Fruit fly (Drosophila melanogaster) whole organism, embryonic: ENCODE results near the gene dbo.
A peak's percentile ranks its signal among the peaks of the same experiment; 100 is the strongest.

Source experiments
- Adf1 ChIP-seq: fragments of 200-800 bp; sonication (Bioruptor generic); IDR thresholded peaks from 2 replicates; pipeline ENCODE4 v1.3.6; 2022; ENCODE audit warnings: missing biosample characterization, missing genetic modification characterization
- CG10462 ChIP-seq: fragments of 200-800 bp; sonication (Bioruptor generic); optimal IDR thresholded peaks from 2 replicates; lab custom pipeline; 2016; ENCODE audit warnings: missing biosample characterization, missing genetic modification characterization
- CG10654 ChIP-seq: fragments of 200-800 bp; sonication (Bioruptor generic); optimal IDR thresholded peaks from 2 replicates; lab custom pipeline; 2016; ENCODE audit warnings: missing biosample characterization, missing genetic modification characterization
- CG12071 ChIP-seq: fragments of 200-800 bp; sonication (Bioruptor generic); optimal IDR thresholded peaks from 3 replicates; lab custom pipeline; 2018; ENCODE audit warnings: missing biosample characterization, mild to moderate bottlenecking, missing genetic modification characterization
- CG13123 ChIP-seq: fragments of 200-800 bp; sonication (Bioruptor generic); optimal IDR thresholded peaks from 2 replicates; lab custom pipeline; 2016; ENCODE audit warnings: missing biosample characterization, missing genetic modification characterization
- CG14667 ChIP-seq: fragments of 200-800 bp; sonication (Bioruptor generic); IDR thresholded peaks from 2 replicates; pipeline ENCODE4 v1.3.6; 2022; ENCODE audit warnings: missing biosample characterization, missing genetic modification characterization
- CG15011 ChIP-seq: fragments of 200-800 bp; sonication (Bioruptor generic); optimal IDR thresholded peaks from 3 replicates; lab custom pipeline; 2018; ENCODE audit warnings: missing biosample characterization, mild to moderate bottlenecking, missing genetic modification characterization
- CG15479 ChIP-seq: fragments of 200-800 bp; sonication (Bioruptor generic); optimal IDR thresholded peaks from 3 replicates; lab custom pipeline; 2019; ENCODE audit warnings: missing biosample characterization, mild to moderate bottlenecking, missing genetic modification characterization, moderate library complexity
- CG17328 ChIP-seq: fragments of 200-800 bp; sonication (Bioruptor generic); IDR thresholded peaks from 2 replicates; pipeline ENCODE4 v1.3.6; 2022; ENCODE audit warnings: missing biosample characterization, missing genetic modification characterization
- CG2678 ChIP-seq: fragments of 200-800 bp; sonication (Bioruptor generic); optimal IDR thresholded peaks from 3 replicates; lab custom pipeline; 2019; ENCODE audit warnings: missing biosample characterization, mild to moderate bottlenecking, missing genetic modification characterization, moderate library complexity
- CG34422 ChIP-seq: fragments of 200-800 bp; sonication (Bioruptor generic); IDR thresholded peaks from 3 replicates; pipeline ENCODE4 v1.3.6; 2022; ENCODE audit warnings: missing biosample characterization, missing genetic modification characterization
- CG42726 ChIP-seq: fragments of 200-800 bp; sonication (Bioruptor generic); IDR thresholded peaks from 2 replicates; pipeline ENCODE4 v1.3.6; 2022; ENCODE audit warnings: missing biosample characterization, missing genetic modification characterization; ENCODE audit not compliant: partially characterized antibody
- CG4424 ChIP-seq: fragments of 200-800 bp; sonication (Bioruptor generic); optimal IDR thresholded peaks from 3 replicates; lab custom pipeline; 2016; ENCODE audit warnings: missing biosample characterization, missing genetic modification characterization
- CG5953 ChIP-seq: fragments of 200-800 bp; sonication (Bioruptor generic); IDR thresholded peaks from 2 replicates; pipeline ENCODE4 v1.3.6; 2022; ENCODE audit warnings: missing biosample characterization, missing genetic modification characterization
- CG6175 ChIP-seq: fragments of 200-800 bp; sonication (Bioruptor generic); IDR thresholded peaks from 3 replicates; pipeline ENCODE4 v1.3.6; 2022; ENCODE audit warnings: missing biosample characterization, missing genetic modification characterization
- CG6683 ChIP-seq: fragments of 200-800 bp; sonication (Bioruptor generic); optimal IDR thresholded peaks from 2 replicates; lab custom pipeline; 2017; ENCODE audit warnings: missing biosample characterization, mild to moderate bottlenecking, missing genetic modification characterization, missing genetic modification reagents
- Fer1 ChIP-seq: fragments of 200-800 bp; sonication (Bioruptor generic); optimal IDR thresholded peaks from 2 replicates; lab custom pipeline; 2017; ENCODE audit warnings: missing biosample characterization, mild to moderate bottlenecking, missing genetic modification characterization
- Fer2 ChIP-seq: fragments of 200-800 bp; sonication (Bioruptor generic); optimal IDR thresholded peaks from 2 replicates; lab custom pipeline; 2018; ENCODE audit warnings: missing biosample characterization, mild to moderate bottlenecking, missing genetic modification characterization, moderate library complexity
- H15 ChIP-seq: fragments of 200-800 bp; sonication (Bioruptor generic); IDR thresholded peaks from 3 replicates; pipeline ENCODE4 v1.3.6; 2022; ENCODE audit warnings: missing biosample characterization, missing genetic modification characterization
- HLH4C ChIP-seq: fragments of 200-800 bp; sonication (Bioruptor generic); IDR thresholded peaks from 3 replicates; pipeline ENCODE4 v1.3.6; 2022; ENCODE audit warnings: missing biosample characterization, missing genetic modification characterization; ENCODE audit not compliant: partially characterized antibody
- MESR4 ChIP-seq: fragments of 200-800 bp; sonication (Bioruptor generic); optimal IDR thresholded peaks from 2 replicates; lab custom pipeline; 2018; ENCODE audit warnings: missing biosample characterization, mild to moderate bottlenecking, missing genetic modification characterization, moderate library complexity
- Max ChIP-seq: fragments of 200-800 bp; sonication (Bioruptor generic); optimal IDR thresholded peaks from 2 replicates; lab custom pipeline; 2016; ENCODE audit warnings: missing biosample characterization, mild to moderate bottlenecking, missing genetic modification characterization
- Meics ChIP-seq: fragments of 200-800 bp; sonication (Bioruptor generic); optimal IDR thresholded peaks from 2 replicates; lab custom pipeline; 2017; ENCODE audit warnings: missing biosample characterization, mild to moderate bottlenecking, missing genetic modification characterization
- NC2α ChIP-seq: fragments of 200-800 bp; sonication (Bioruptor generic); optimal IDR thresholded peaks from 2 replicates; lab custom pipeline; 2016; ENCODE audit warnings: missing biosample characterization, missing genetic modification characterization
- Nf-YA ChIP-seq: fragments of 200-800 bp; sonication (Bioruptor generic); IDR thresholded peaks from 2 replicates; pipeline ENCODE4 v1.3.6; 2022; ENCODE audit warnings: missing biosample characterization, missing genetic modification characterization
- PHDP ChIP-seq: fragments of 200-800 bp; sonication (Bioruptor generic); optimal IDR thresholded peaks from 3 replicates; lab custom pipeline; 2018; ENCODE audit warnings: missing biosample characterization, mild to moderate bottlenecking, missing genetic modification characterization, moderate library complexity
- Rx ChIP-seq: fragments of 200-800 bp; sonication (Bioruptor generic); IDR thresholded peaks from 2 replicates; pipeline ENCODE4 v1.3.6; 2022; ENCODE audit warnings: missing biosample characterization, missing genetic modification characterization
- Sox100B ChIP-seq: fragments of 200-800 bp; sonication (Bioruptor generic); optimal IDR thresholded peaks from 3 replicates; lab custom pipeline; 2018; ENCODE audit warnings: missing biosample characterization, mild to moderate bottlenecking, missing genetic modification characterization
- Ssrp ChIP-seq: fragments of 200-800 bp; sonication (Bioruptor generic); optimal IDR thresholded peaks from 2 replicates; lab custom pipeline; 2018; ENCODE audit warnings: missing biosample characterization, mild to moderate bottlenecking, missing genetic modification characterization, moderate library complexity
- Stat92E ChIP-seq, 3 experiments: fragments of >200 bp in 2 of 3; fragments of 200-800 bp in 1 of 3; sonication (Bioruptor generic) in 1 of 3; optimal IDR thresholded peaks; 2 replicates each; lab custom pipeline; 2017 to 2019; ENCODE audit warnings: missing biosample characterization in 3 of 3, missing genetic modification characterization in 3 of 3, mild to moderate bottlenecking in 1 of 3, moderate library complexity in 1 of 3
- chinmo ChIP-seq: fragments of 200-800 bp; sonication (Bioruptor generic); IDR thresholded peaks from 4 replicates; pipeline ENCODE4 v1.3.6; 2022; ENCODE audit warnings: missing biosample characterization, missing genetic modification characterization; ENCODE audit not compliant: partially characterized antibody
- dan ChIP-seq: fragments of 200-800 bp; sonication (Bioruptor generic); IDR thresholded peaks from 2 replicates; pipeline ENCODE4 v1.3.6; 2022; ENCODE audit warnings: missing biosample characterization, missing genetic modification characterization
- dmrt99B ChIP-seq: fragments of 200-800 bp; sonication (Bioruptor generic); optimal IDR thresholded peaks from 2 replicates; lab custom pipeline; 2018; ENCODE audit warnings: missing biosample characterization, mild to moderate bottlenecking, missing genetic modification characterization, moderate library complexity
- eve ChIP-seq, 2 experiments: fragments of >200 bp; optimal IDR thresholded peaks; 2 replicates each; lab custom pipeline; 2017; ENCODE audit warnings: missing biosample characterization in 2 of 2, missing genetic modification characterization in 2 of 2
- fu2 ChIP-seq: fragments of 200-800 bp; sonication (Bioruptor generic); optimal IDR thresholded peaks from 2 replicates; lab custom pipeline; 2016; ENCODE audit warnings: missing biosample characterization, missing genetic modification characterization
- gem ChIP-seq: fragments of 200-800 bp; sonication (Bioruptor generic); optimal IDR thresholded peaks from 2 replicates; lab custom pipeline; 2019; ENCODE audit warnings: missing biosample characterization, mild to moderate bottlenecking, missing genetic modification characterization, moderate library complexity
- gfzf ChIP-seq: fragments of 200-800 bp; sonication (Bioruptor generic); optimal IDR thresholded peaks from 2 replicates; lab custom pipeline; 2016; ENCODE audit warnings: missing biosample characterization, mild to moderate bottlenecking, missing genetic modification characterization, moderate library complexity
- inv ChIP-seq: fragments of 200-800 bp; sonication (Bioruptor generic); IDR thresholded peaks from 2 replicates; pipeline ENCODE4 v1.3.6; 2022; ENCODE audit warnings: missing biosample characterization, missing genetic modification characterization; ENCODE audit not compliant: partially characterized antibody
- jumu ChIP-seq: fragments of 200-800 bp; sonication (Bioruptor generic); optimal IDR thresholded peaks from 3 replicates; lab custom pipeline; 2016; ENCODE audit warnings: missing biosample characterization, missing genetic modification characterization
- lbe ChIP-seq: fragments of 200-800 bp; sonication (Bioruptor generic); optimal IDR thresholded peaks from 2 replicates; lab custom pipeline; 2016; ENCODE audit warnings: missing biosample characterization, mild to moderate bottlenecking, missing genetic modification characterization
- lilli ChIP-seq: fragments of 200-800 bp; sonication (Bioruptor generic); optimal IDR thresholded peaks from 3 replicates; lab custom pipeline; 2016; ENCODE audit warnings: missing biosample characterization, missing genetic modification characterization
- lmd ChIP-seq: fragments of 200-800 bp; sonication (Bioruptor generic); IDR thresholded peaks from 2 replicates; pipeline ENCODE4 v1.3.6; 2022; ENCODE audit warnings: missing biosample characterization, missing genetic modification characterization
- nerfin-1 ChIP-seq: fragments of 200-800 bp; sonication (Bioruptor generic); optimal IDR thresholded peaks from 3 replicates; lab custom pipeline; 2019; ENCODE audit warnings: missing biosample characterization, mild to moderate bottlenecking, missing genetic modification characterization, moderate library complexity
- otp ChIP-seq: fragments of 200-800 bp; sonication (Bioruptor generic); IDR thresholded peaks from 3 replicates; pipeline ENCODE4, ENCODE4 v1.3.6; 2022; ENCODE audit warnings: missing biosample characterization, missing genetic modification characterization
- pfk ChIP-seq: fragments of 200-800 bp; sonication (Bioruptor generic); optimal IDR thresholded peaks from 2 replicates; lab custom pipeline; 2018; ENCODE audit warnings: missing biosample characterization, mild to moderate bottlenecking, missing genetic modification characterization, moderate library complexity
- rib ChIP-seq: fragments of 200-800 bp; sonication (Bioruptor generic); IDR thresholded peaks from 2 replicates; pipeline ENCODE4 v1.3.6; 2022; ENCODE audit warnings: missing biosample characterization, missing genetic modification characterization
- sd ChIP-seq: fragments of 200-800 bp; sonication (Bioruptor generic); optimal IDR thresholded peaks from 3 replicates; lab custom pipeline; 2018; ENCODE audit warnings: missing biosample characterization, mild to moderate bottlenecking, missing genetic modification characterization, moderate library complexity
- tin ChIP-seq: fragments of 200-800 bp; sonication (Bioruptor generic); optimal IDR thresholded peaks from 3 replicates; lab custom pipeline; 2016; ENCODE audit warnings: missing biosample characterization, missing genetic modification characterization
- trh ChIP-seq: fragments of 200-800 bp; sonication (Bioruptor generic); optimal IDR thresholded peaks from 2 replicates; lab custom pipeline; 2016; ENCODE audit warnings: missing biosample characterization, missing genetic modification characterization
- unc-4 ChIP-seq: fragments of 200-800 bp; sonication (Bioruptor generic); IDR thresholded peaks from 2 replicates; pipeline ENCODE4 v1.3.6; 2022; ENCODE audit warnings: missing biosample characterization, missing genetic modification characterization; ENCODE audit not compliant: partially characterized antibody
- wek ChIP-seq: fragments of 200-800 bp; sonication (Bioruptor generic); optimal IDR thresholded peaks from 3 replicates; lab custom pipeline; 2018; ENCODE audit warnings: missing biosample characterization, mild to moderate bottlenecking, missing genetic modification characterization, moderate library complexity

dbo gene

DNA sequence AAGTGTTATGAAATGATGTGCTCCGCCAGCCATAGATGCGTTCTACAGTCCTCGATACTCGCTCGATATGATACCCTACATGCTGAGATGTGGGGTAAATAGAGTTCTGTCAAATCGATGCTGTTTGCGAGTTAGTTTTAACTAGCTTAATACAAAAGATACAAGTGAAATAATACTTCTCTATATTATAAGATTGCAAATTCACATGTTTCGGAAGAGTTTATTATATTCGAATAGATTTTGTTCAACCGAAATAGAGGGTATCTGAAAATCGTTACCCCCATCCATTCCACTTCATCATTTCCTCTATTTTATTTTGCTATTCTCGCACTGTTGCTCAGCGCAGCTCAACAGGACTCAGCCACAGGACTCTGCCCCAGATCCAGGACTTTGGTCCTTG lies 32.4 kb upstream of the dbo start (continued):
- TF ChIP-seq eve (GFP tag; optimal IDR thresholded peaks at IDR 0.05; lab: Kevin White, UChicago) (peak in 1 of 2 experiments; percentile 50), jumu (GFP tag; lab: Kevin White, UChicago) (no peak), CG34422 (GFP tag; lab: Robert Waterston, UW) (no peak), CG6175 (GFP tag; lab: Robert Waterston, UW) (no peak), lmd (0 out of 2 replicates have a peak, but pooled peaks have one; percentile 36), CG15479 (GFP tag; lab: Kevin White, UChicago) (no peak), Fer1 (GFP tag; lab: Kevin White, UChicago) (peak; percentile 18), tin (GFP tag; lab: Kevin White, UChicago) (peak; percentile 38), trh (GFP tag; lab: Kevin White, UChicago) (no peak), CG17328 (peak; percentile 77), MESR4 (GFP tag; lab: Kevin White, UChicago) (no peak), dan (GFP tag; lab: Robert Waterston, UW) (no peak), gfzf (GFP tag; lab: Kevin White, UChicago) (no peak), CG2678 (tag; lab: Kevin White, UChicago) (no peak), CG6683 (no peak), Rx (GFP tag; lab: Robert Waterston, UW) (no peak), Max (GFP tag; lab: Kevin White, UChicago) (no peak), pfk (GFP tag; lab: Kevin White, UChicago) (no peak), CG10462 (peak; percentile 12), otp (GFP tag; lab: Robert Waterston, UW) (peak; percentile 56; the same call in 1 of the 3 replicates), CG10654 (no peak), wek (GFP tag; lab: Kevin White, UChicago) (no peak), Sox100B (GFP tag; lab: Kevin White, UChicago) (no peak), NC2α (GFP tag; lab: Kevin White, UChicago) (no peak), Meics (GFP tag; lab: Kevin White, UChicago) (no peak), unc-4 (GFP tag; lab: Robert Waterston, UW) (no peak), fu2 (GFP tag; lab: Kevin White, UChicago) (no peak), Adf1 (no peak), nerfin-1 (tag; lab: Kevin White, UChicago) (no peak), CG15011 (GFP tag; lab: Kevin White, UChicago) (no peak), lbe (GFP tag; lab: Kevin White, UChicago) (no peak), PHDP (tag; lab: Kevin White, UChicago) (peak; percentile 23), Fer2 (tag; lab: Kevin White, UChicago) (no peak), CG5953 (no peak), dmrt99B (tag; lab: Kevin White, UChicago) (peak; percentile 16), Stat92E (GFP tag; optimal IDR thresholded peaks at IDR 0.05; lab: Kevin White, UChicago) (no peak), H15 (GFP tag; lab: Robert Waterston, UW) (no peak; the same call in 2 of the 3 replicates), lilli (GFP tag; lab: Kevin White, UChicago) (peak; percentile 46), Ssrp (peak; percentile 25), gem (tag; lab: Kevin White, UChicago) (peak; percentile 70), HLH4C (GFP tag; lab: Robert Waterston, UW) (no peak), Nf-YA (GFP tag; lab: Robert Waterston, UW) (no peak), CG12071 (GFP tag; lab: Kevin White, UChicago) (no peak), rib (GFP tag; lab: Robert Waterston, UW) (no peak), inv (GFP tag; lab: Robert Waterston, UW) (no peak), CG13123 (GFP tag; lab: Kevin White, UChicago) (no peak), CG42726 (GFP tag; lab: Robert Waterston, UW) (no peak), CG4424 (GFP tag; lab: Kevin White, UChicago) (peak; percentile 33), CG14667 (GFP tag; lab: Robert Waterston, UW) (no peak), sd (tag; lab: Kevin White, UChicago) (no peak), chinmo (GFP tag; lab: Robert Waterston, UW) (no peak)
